Fruit fly (Drosophila melanogaster) whole organism, prepupa: ENCODE measurements around the gene CG1951.
A peak's percentile ranks its signal among the peaks of the same experiment; 100 is the strongest.

Experiments used
- CG10669 ChIP-seq: fragments of 200-800 bp; sonication (Bioruptor generic); optimal IDR thresholded peaks from 3 replicates; lab custom pipeline; 2018; ENCODE audit warnings: missing biosample characterization, mild to moderate bottlenecking, missing genetic modification characterization, moderate library complexity
- CG11294 ChIP-seq: fragments of 200-800 bp; sonication (Bioruptor generic); IDR thresholded peaks from 2 replicates; pipeline ENCODE4 v1.3.6; 2022; ENCODE audit warnings: missing biosample characterization, missing genetic modification characterization
- CG11762 ChIP-seq: fragments of 200-800 bp; sonication (Bioruptor generic); optimal IDR thresholded peaks from 3 replicates; lab custom pipeline; 2016; ENCODE audit warnings: missing biosample characterization, missing genetic modification characterization; ENCODE audit not compliant: insufficient read depth
- CG11902 ChIP-seq: fragments of 200-800 bp; sonication (Bioruptor generic); optimal IDR thresholded peaks from 3 replicates; lab custom pipeline; 2016; ENCODE audit warnings: missing biosample characterization, missing genetic modification characterization
- CG1621 ChIP-seq: fragments of 200-800 bp; sonication (Bioruptor generic); optimal IDR thresholded peaks from 3 replicates; lab custom pipeline; 2018; ENCODE audit warnings: missing biosample characterization, mild to moderate bottlenecking, missing genetic modification characterization
- CG3032 ChIP-seq: fragments of 200-800 bp; optimal IDR thresholded peaks from 2 replicates; lab custom pipeline; 2019; ENCODE audit warnings: missing biosample characterization, mild to moderate bottlenecking, missing genetic modification characterization, moderate library complexity
- CG31627 ChIP-seq: fragments of 200-800 bp; sonication (Bioruptor generic); optimal IDR thresholded peaks from 3 replicates; lab custom pipeline; 2016; ENCODE audit warnings: missing biosample characterization, missing genetic modification characterization
- CG32006 ChIP-seq: fragments of 200-800 bp; sonication (Bioruptor generic); optimal IDR thresholded peaks from 3 replicates; lab custom pipeline; 2017; ENCODE audit warnings: missing biosample characterization, mild to moderate bottlenecking, missing genetic modification characterization
- CG3919 ChIP-seq: fragments of 200-800 bp; sonication (Bioruptor generic); optimal IDR thresholded peaks from 3 replicates; lab custom pipeline; 2016; ENCODE audit warnings: missing biosample characterization, missing genetic modification characterization
- CG4318 ChIP-seq: fragments of 200-800 bp; sonication (Bioruptor generic); optimal IDR thresholded peaks from 3 replicates; lab custom pipeline; 2017; ENCODE audit warnings: missing biosample characterization, mild to moderate bottlenecking, missing genetic modification characterization
- CG6163 ChIP-seq: fragments of 200-800 bp; sonication (Bioruptor generic); IDR thresholded peaks from 3 replicates; pipeline ENCODE4 v1.3.6; 2022; ENCODE audit warnings: missing biosample characterization, missing genetic modification characterization
- CG6276 ChIP-seq: fragments of 200-800 bp; sonication (Bioruptor generic); optimal IDR thresholded peaks from 2 replicates; lab custom pipeline; 2017; ENCODE audit warnings: missing biosample characterization, mild to moderate bottlenecking, missing genetic modification characterization
- CG6792 ChIP-seq: fragments of 200-800 bp; sonication (Bioruptor generic); optimal IDR thresholded peaks from 3 replicates; lab custom pipeline; 2016; ENCODE audit warnings: missing biosample characterization, missing genetic modification characterization
- CG6808 ChIP-seq: fragments of 200-800 bp; sonication (Bioruptor generic); optimal IDR thresholded peaks from 3 replicates; lab custom pipeline; 2017; ENCODE audit warnings: missing biosample characterization, missing genetic modification characterization, mild to moderate bottlenecking, moderate library complexity, missing genetic modification reagents
- CG8119 ChIP-seq: fragments of 200-800 bp; sonication (Bioruptor generic); IDR thresholded peaks from 3 replicates; pipeline ENCODE4 v1.3.6; 2022; ENCODE audit warnings: missing biosample characterization, missing genetic modification characterization
- CG8319 ChIP-seq: fragments of 200-800 bp; sonication (Bioruptor generic); optimal IDR thresholded peaks from 3 replicates; lab custom pipeline; 2016; ENCODE audit warnings: missing biosample characterization, missing genetic modification characterization
- CG9139 ChIP-seq: fragments of 200-800 bp; sonication (Bioruptor generic); optimal IDR thresholded peaks from 3 replicates; lab custom pipeline; 2017; ENCODE audit warnings: missing biosample characterization, mild to moderate bottlenecking, missing genetic modification characterization
- Eip75B ChIP-seq: fragments of 200-800 bp; sonication (Bioruptor generic); optimal IDR thresholded peaks from 3 replicates; lab custom pipeline; 2016; ENCODE audit warnings: missing biosample characterization, missing genetic modification characterization
- Ets21C ChIP-seq: fragments of 200-800 bp; sonication (Bioruptor generic); optimal IDR thresholded peaks from 3 replicates; lab custom pipeline; 2016; ENCODE audit warnings: missing biosample characterization, missing genetic modification characterization
- Ets96B ChIP-seq: fragments of 200-800 bp; optimal IDR thresholded peaks from 2 replicates; lab custom pipeline; 2019; ENCODE audit warnings: missing biosample characterization, mild to moderate bottlenecking, missing genetic modification characterization, moderate library complexity
- Hr38 ChIP-seq: sonication (Bioruptor generic); optimal IDR thresholded peaks from 2 replicates; lab custom pipeline; 2016; ENCODE audit warnings: missing biosample characterization, missing genetic modification characterization
- Hr39 ChIP-seq: fragments of 200-800 bp; sonication (Bioruptor generic); optimal IDR thresholded peaks from 2 replicates; lab custom pipeline; 2016; ENCODE audit warnings: missing biosample characterization, missing genetic modification characterization
- Hr4 ChIP-seq: fragments of 200-800 bp; sonication (Bioruptor generic); optimal IDR thresholded peaks from 3 replicates; lab custom pipeline; 2016; ENCODE audit warnings: missing biosample characterization, missing genetic modification characterization
- Lpt ChIP-seq: fragments of 200-800 bp; sonication (Bioruptor generic); optimal IDR thresholded peaks from 3 replicates; lab custom pipeline; 2016; ENCODE audit warnings: missing biosample characterization, missing genetic modification characterization
- Met ChIP-seq: fragments of 200-800 bp; sonication (Bioruptor generic); optimal IDR thresholded peaks from 3 replicates; lab custom pipeline; 2016; ENCODE audit warnings: missing biosample characterization, missing genetic modification characterization
- OdsH ChIP-seq: fragments of 200-800 bp; sonication (Bioruptor generic); optimal IDR thresholded peaks from 3 replicates; lab custom pipeline; 2016; ENCODE audit warnings: missing biosample characterization, missing genetic modification characterization
- Smox ChIP-seq: fragments of 200-800 bp; sonication (Bioruptor generic); optimal IDR thresholded peaks from 3 replicates; lab custom pipeline; 2016; ENCODE audit warnings: missing biosample characterization, missing genetic modification characterization
- Sox102F ChIP-seq: fragments of 200-800 bp; sonication (Bioruptor generic); optimal IDR thresholded peaks from 2 replicates; lab custom pipeline; 2016; ENCODE audit warnings: missing biosample characterization, mild to moderate bottlenecking, missing genetic modification characterization
- Sox14 ChIP-seq: fragments of 200-800 bp; sonication (Bioruptor generic); optimal IDR thresholded peaks from 3 replicates; lab custom pipeline; 2016; ENCODE audit warnings: missing biosample characterization, missing genetic modification characterization
- achi ChIP-seq: fragments of 200-800 bp; sonication (Bioruptor generic); optimal IDR thresholded peaks from 3 replicates; lab custom pipeline; 2016; ENCODE audit warnings: missing biosample characterization, missing genetic modification characterization
- acj6 ChIP-seq: fragments of 200-800 bp; sonication (Bioruptor generic); optimal IDR thresholded peaks from 3 replicates; lab custom pipeline; 2016; ENCODE audit warnings: missing biosample characterization, missing genetic modification characterization
- dac ChIP-seq: fragments of 200-800 bp; sonication (Bioruptor generic); optimal IDR thresholded peaks from 2 replicates; lab custom pipeline; 2017; ENCODE audit warnings: missing biosample characterization, mild to moderate bottlenecking, missing genetic modification characterization
- eg ChIP-seq: fragments of 200-800 bp; sonication (Bioruptor generic); IDR thresholded peaks from 3 replicates; pipeline ENCODE4 v1.3.6; 2022; ENCODE audit warnings: missing biosample characterization, missing genetic modification characterization
- esn ChIP-seq: fragments of 200-800 bp; sonication (Bioruptor generic); optimal IDR thresholded peaks from 2 replicates; lab custom pipeline; 2016; ENCODE audit warnings: missing biosample characterization, mild to moderate bottlenecking, missing genetic modification characterization, moderate library complexity
- fd59A ChIP-seq: fragments of 200-800 bp; sonication (Bioruptor generic); optimal IDR thresholded peaks from 2 replicates; lab custom pipeline; 2017; ENCODE audit warnings: missing biosample characterization, mild to moderate bottlenecking, missing genetic modification characterization, missing genetic modification reagents
- fkh ChIP-seq: fragments of 200-800 bp; sonication (Bioruptor generic); optimal IDR thresholded peaks from 3 replicates; lab custom pipeline; 2017; ENCODE audit warnings: missing biosample characterization, mild to moderate bottlenecking, missing genetic modification characterization, moderate library complexity
- lz ChIP-seq: fragments of 200-800 bp; sonication (Bioruptor generic); optimal IDR thresholded peaks from 3 replicates; lab custom pipeline; 2016; ENCODE audit warnings: missing biosample characterization, missing genetic modification characterization
- net ChIP-seq: fragments of 200-800 bp; sonication (Bioruptor generic); optimal IDR thresholded peaks from 3 replicates; lab custom pipeline; 2016; ENCODE audit warnings: missing biosample characterization, missing genetic modification characterization
- salr ChIP-seq, 2 experiments: fragments of 200-800 bp; sonication (Bioruptor generic); optimal IDR thresholded peaks; 3 replicates each; lab custom pipeline; 2016 to 2018; ENCODE audit warnings: missing biosample characterization in 2 of 2, missing genetic modification characterization in 2 of 2, mild to moderate bottlenecking in 1 of 2
- ss ChIP-seq, 2 experiments: fragments of 200-800 bp; sonication (Bioruptor generic); optimal IDR thresholded peaks; 2 replicates in 1 of 2; 3 replicates in 1 of 2; lab custom pipeline; 2017 to 2018; ENCODE audit warnings: mild to moderate bottlenecking in 2 of 2, missing biosample characterization in 2 of 2, missing genetic modification characterization in 2 of 2, moderate library complexity in 1 of 2
- svp ChIP-seq: fragments of 200-800 bp; sonication (Bioruptor generic); peaks from one replicate; lab custom pipeline; 2016; ENCODE audit warnings: missing biosample characterization, missing genetic modification characterization
- vri ChIP-seq: fragments of 200-800 bp; sonication (Bioruptor generic); optimal IDR thresholded peaks from 3 replicates; lab custom pipeline; 2016; ENCODE audit warnings: missing biosample characterization, mild to moderate bottlenecking, missing genetic modification characterization

Gene CG1951

dm6 chr3R:29027122-29027521 lies at the start of gene CG1951, which contains the start of gene eIF4E6:
TSS of gene CG1951 (plus strand) at chr3R:29027236.
TSS of gene eIF4E6 (minus strand) at chr3R:29027174.
- peak; percentile 72 for TF ChIP-seq Sox14 (GFP tag; lab: Kevin White, UChicago)
- TF ChIP-seq CG8319 (GFP tag; lab: Kevin White, UChicago), result no peak
- TF ChIP-seq Eip75B, result no peak
- no peak for TF ChIP-seq OdsH (GFP tag; lab: Kevin White, UChicago)
- TF ChIP-seq CG11902, result no peak
- no peak for TF ChIP-seq Hr4
- TF ChIP-seq CG8119 (GFP tag; lab: Robert Waterston, UW), result no peak
- TF ChIP-seq Hr39 (GFP tag; lab: Kevin White, UChicago), result no peak
- TF ChIP-seq Sox102F (GFP tag; lab: Kevin White, UChicago), result no peak
- no peak for TF ChIP-seq Lpt (GFP tag; lab: Kevin White, UChicago)
- no peak for TF ChIP-seq CG31627
- no peak for TF ChIP-seq CG6276 (GFP tag; lab: Kevin White, UChicago)
- TF ChIP-seq CG11762 (GFP tag; lab: Kevin White, UChicago), result no peak
- no peak for TF ChIP-seq eg
- TF ChIP-seq salr (GFP tag; optimal IDR thresholded peaks at IDR 0.05; lab: Kevin White, UChicago), result no peak
- no peak for TF ChIP-seq CG10669 (GFP tag; lab: Kevin White, UChicago)
- TF ChIP-seq fkh (GFP tag; lab: Kevin White, UChicago), result peak; percentile 28
- TF ChIP-seq ss (GFP tag; optimal IDR thresholded peaks at IDR 0.05; lab: Kevin White, UChicago), result peak in 1 of 2 experiments; percentile 6
- no peak for TF ChIP-seq Ets96B
- TF ChIP-seq vri (GFP tag; lab: Kevin White, UChicago), result no peak
- peak; percentile 17 for TF ChIP-seq esn (GFP tag; lab: Kevin White, UChicago)
- TF ChIP-seq fd59A (GFP tag; lab: Kevin White, UChicago), result no peak
- no peak for TF ChIP-seq Ets21C (GFP tag; lab: Kevin White, UChicago)
- peak; percentile 9 for TF ChIP-seq CG3032 (tag; lab: Kevin White, UChicago)
- no peak for TF ChIP-seq CG6163 (GFP tag; lab: Robert Waterston, UW)
- no peak for TF ChIP-seq dac
- no peak for TF ChIP-seq CG9139 (GFP tag; lab: Kevin White, UChicago)
- no peak for TF ChIP-seq CG11294 (GFP tag; lab: Robert Waterston, UW)

- peak; percentile 57 for TF ChIP-seq svp
- TF ChIP-seq CG3919 (GFP tag; lab: Kevin White, UChicago), result no peak
- 0 out of 3 replicates have a peak, but pooled peaks have one; percentile 23 for TF ChIP-seq CG8119 (GFP tag; lab: Robert Waterston, UW)
- TF ChIP-seq OdsH (GFP tag; lab: Kevin White, UChicago), result peak; percentile 28
- no peak for TF ChIP-seq acj6 (GFP tag; lab: Kevin White, UChicago)
- no peak for TF ChIP-seq CG6808 (GFP tag; lab: Kevin White, UChicago)
- TF ChIP-seq net (GFP tag; lab: Kevin White, UChicago), result peak; percentile 15
- TF ChIP-seq Hr4, result no peak
- TF ChIP-seq Met (GFP tag; lab: Kevin White, UChicago), result peak; percentile 24
- no peak for TF ChIP-seq CG6792 (GFP tag; lab: Kevin White, UChicago)
- peak; percentile 28 for TF ChIP-seq CG32006 (GFP tag; lab: Kevin White, UChicago)
- peak; percentile 2 for TF ChIP-seq Smox
- TF ChIP-seq achi (GFP tag; lab: Kevin White, UChicago), result no peak
- TF ChIP-seq CG8319 (GFP tag; lab: Kevin White, UChicago), result no peak
- TF ChIP-seq CG4318 (GFP tag; lab: Kevin White, UChicago), result no peak
- TF ChIP-seq CG1621, result no peak
- no peak for TF ChIP-seq Hr38 (GFP tag; lab: Kevin White, UChicago)
- TF ChIP-seq Sox102F (GFP tag; lab: Kevin White, UChicago), result no peak
- peak; percentile 22 for TF ChIP-seq Hr39 (GFP tag; lab: Kevin White, UChicago)
- TF ChIP-seq CG31627, result peak; percentile 22
- TF ChIP-seq lz (GFP tag; lab: Kevin White, UChicago), result no peak
These were observed 41.1 kb upstream of the CG1951 start for dm6 chr3R:28985887-28986286.
